Worm (Caenorhabditis elegans) whole organism, late embryonic: Measurements from ENCODE around the gene C44F1.1.
A peak's percentile ranks its signal among the peaks of the same experiment; 100 is the strongest.

ENCODE experiments used
- C38D4.7 ChIP-seq: fragments of 200-800 bp; sonication (Bioruptor generic); optimal IDR thresholded peaks from 2 replicates; lab custom pipeline; 2018; ENCODE audit warnings: mild to moderate bottlenecking, missing genetic modification characterization, moderate library complexity, missing compliant biosample characterization
- F13H6.1 ChIP-seq: sonication (generic microtip); optimal IDR thresholded peaks from 2 replicates; lab custom pipeline; 2016; ENCODE audit warnings: missing genetic modification characterization, missing compliant biosample characterization
- K02D7.2 ChIP-seq: sonication (generic microtip); optimal IDR thresholded peaks from 2 replicates; lab custom pipeline; 2017; ENCODE audit warnings: mild to moderate bottlenecking, missing genetic modification characterization, missing compliant biosample characterization
- K09A11.1 ChIP-seq: sonication (generic microtip); optimal IDR thresholded peaks from 2 replicates; lab custom pipeline; 2017; ENCODE audit warnings: antibody characterized with exemption, mild to moderate bottlenecking, missing genetic modification characterization, missing compliant biosample characterization; ENCODE audit not compliant: insufficient read depth
- ahr-1 ChIP-seq: sonication (generic microtip); optimal IDR thresholded peaks from 2 replicates; lab custom pipeline; 2016; ENCODE audit warnings: missing genetic modification characterization, missing compliant biosample characterization
- ceh-18 ChIP-seq: sonication (generic microtip); optimal IDR thresholded peaks from 2 replicates; lab custom pipeline; 2016; ENCODE audit warnings: missing genetic modification characterization, missing compliant biosample characterization
- ceh-2 ChIP-seq: sonication (generic microtip); optimal IDR thresholded peaks from 2 replicates; lab custom pipeline; 2016; ENCODE audit warnings: missing genotype, missing genetic modification characterization, missing compliant biosample characterization
- ceh-22 ChIP-seq: sonication (generic microtip); optimal IDR thresholded peaks from 2 replicates; lab custom pipeline; 2017; ENCODE audit warnings: missing biosample characterization, missing genetic modification characterization
- ceh-24 ChIP-seq: sonication (generic microtip); optimal IDR thresholded peaks from 2 replicates; lab custom pipeline; 2016; ENCODE audit warnings: mild to moderate bottlenecking, missing genetic modification characterization, missing compliant biosample characterization
- ceh-30 ChIP-seq: fragments of 150-350 bp; optimal IDR thresholded peaks from 2 replicates; lab custom pipeline; 2014; ENCODE audit warnings: missing biosample characterization, missing genetic modification characterization
- ceh-34 ChIP-seq: sonication (generic microtip); optimal IDR thresholded peaks from 2 replicates; lab custom pipeline; 2016; ENCODE audit warnings: mild to moderate bottlenecking, missing genetic modification characterization, missing compliant biosample characterization
- ceh-48 ChIP-seq: sonication (generic microtip); optimal IDR thresholded peaks from 2 replicates; lab custom pipeline; 2016; ENCODE audit warnings: missing genetic modification characterization, inconsistent platforms, missing compliant biosample characterization
- ceh-6 ChIP-seq: fragments of 200-800 bp; sonication (Bioruptor generic); optimal IDR thresholded peaks from 2 replicates; lab custom pipeline; 2018; ENCODE audit warnings: mild to moderate bottlenecking, missing genetic modification characterization, missing compliant biosample characterization
- ceh-9 ChIP-seq: sonication (generic microtip); optimal IDR thresholded peaks from 2 replicates; lab custom pipeline; 2016; ENCODE audit warnings: mild to moderate bottlenecking, missing genetic modification characterization, inconsistent platforms, missing compliant biosample characterization
- elt-2 ChIP-seq: sonication (generic microtip); optimal IDR thresholded peaks from 2 replicates; lab custom pipeline; 2016; ENCODE audit warnings: missing genetic modification reagents, missing genetic modification characterization, missing compliant biosample characterization
- elt-4 ChIP-seq: sonication (generic microtip); optimal IDR thresholded peaks from 2 replicates; lab custom pipeline; 2016; ENCODE audit warnings: missing genetic modification characterization, missing compliant biosample characterization
- ets-4 ChIP-seq: sonication (generic microtip); optimal IDR thresholded peaks from 2 replicates; lab custom pipeline; 2016; ENCODE audit warnings: missing genetic modification characterization, missing compliant biosample characterization
- fax-1 ChIP-seq: sonication (generic microtip); optimal IDR thresholded peaks from 2 replicates; lab custom pipeline; 2016; ENCODE audit warnings: missing genotype, missing genetic modification characterization, missing compliant biosample characterization
- hlh-13 ChIP-seq: fragments of 200-800 bp; sonication (Bioruptor generic); optimal IDR thresholded peaks from 2 replicates; lab custom pipeline; 2018; ENCODE audit warnings: mild to moderate bottlenecking, missing genetic modification characterization, missing compliant biosample characterization
- hlh-30 ChIP-seq: sonication (generic microtip); optimal IDR thresholded peaks from 2 replicates; lab custom pipeline; 2017; ENCODE audit warnings: antibody characterized with exemption, missing genetic modification characterization, missing compliant biosample characterization; ENCODE audit not compliant: insufficient read depth
- lim-6 ChIP-seq: sonication (generic microtip); optimal IDR thresholded peaks from 2 replicates; lab custom pipeline; 2016; ENCODE audit warnings: missing genetic modification characterization, missing compliant biosample characterization
- mec-3 ChIP-seq: sonication (generic microtip); optimal IDR thresholded peaks from 2 replicates; lab custom pipeline; 2016; ENCODE audit warnings: borderline replicate concordance, missing genetic modification characterization, missing compliant biosample characterization
- nfya-1 ChIP-seq: sonication (generic microtip); optimal IDR thresholded peaks from 2 replicates; lab custom pipeline; 2017; ENCODE audit warnings: missing genetic modification characterization, mild to moderate bottlenecking, missing compliant biosample characterization, antibody characterized with exemption, moderate library complexity
- odd-2 ChIP-seq: sonication (generic microtip); optimal IDR thresholded peaks from 2 replicates; lab custom pipeline; 2017; ENCODE audit warnings: antibody characterized with exemption, mild to moderate bottlenecking, missing genetic modification characterization, missing compliant biosample characterization
- pag-3 ChIP-seq: sonication (generic microtip); optimal IDR thresholded peaks from 2 replicates; lab custom pipeline; 2016; ENCODE audit warnings: missing compliant biosample characterization, missing genetic modification characterization, borderline replicate concordance
- pax-1 ChIP-seq: fragments of 150-350 bp; optimal IDR thresholded peaks from 2 replicates; lab custom pipeline; 2014; ENCODE audit warnings: missing biosample characterization, missing genetic modification characterization
- pha-4 ChIP-seq: fragments of 150-350 bp; optimal IDR thresholded peaks from 2 replicates; lab custom pipeline; 2018; ENCODE audit warnings: missing biosample characterization, missing genetic modification reagents, missing genetic modification characterization
- rnt-1 ChIP-seq: sonication (generic microtip); optimal IDR thresholded peaks from 2 replicates; lab custom pipeline; 2016; ENCODE audit warnings: missing genetic modification characterization, missing compliant biosample characterization
- tbx-2 ChIP-seq: sonication (generic microtip); optimal IDR thresholded peaks from 2 replicates; lab custom pipeline; 2016; ENCODE audit warnings: missing genetic modification characterization, missing compliant biosample characterization
- ttx-3 ChIP-seq: sonication (generic microtip); optimal IDR thresholded peaks from 2 replicates; lab custom pipeline; 2016; ENCODE audit warnings: missing genetic modification reagents, missing genetic modification characterization, missing compliant biosample characterization
- unc-42 ChIP-seq: sonication (generic microtip); optimal IDR thresholded peaks from 2 replicates; lab custom pipeline; 2016; ENCODE audit warnings: missing genotype, missing genetic modification characterization, missing compliant biosample characterization
- unc-86 ChIP-seq: sonication (generic microtip); optimal IDR thresholded peaks from 2 replicates; lab custom pipeline; 2016; ENCODE audit warnings: missing genetic modification characterization, missing compliant biosample characterization
- ztf-16 ChIP-seq: sonication (generic microtip); optimal IDR thresholded peaks from 2 replicates; lab custom pipeline; 2017; ENCODE audit warnings: missing genetic modification characterization, missing compliant biosample characterization

C44F1.1 gene

DNA sequence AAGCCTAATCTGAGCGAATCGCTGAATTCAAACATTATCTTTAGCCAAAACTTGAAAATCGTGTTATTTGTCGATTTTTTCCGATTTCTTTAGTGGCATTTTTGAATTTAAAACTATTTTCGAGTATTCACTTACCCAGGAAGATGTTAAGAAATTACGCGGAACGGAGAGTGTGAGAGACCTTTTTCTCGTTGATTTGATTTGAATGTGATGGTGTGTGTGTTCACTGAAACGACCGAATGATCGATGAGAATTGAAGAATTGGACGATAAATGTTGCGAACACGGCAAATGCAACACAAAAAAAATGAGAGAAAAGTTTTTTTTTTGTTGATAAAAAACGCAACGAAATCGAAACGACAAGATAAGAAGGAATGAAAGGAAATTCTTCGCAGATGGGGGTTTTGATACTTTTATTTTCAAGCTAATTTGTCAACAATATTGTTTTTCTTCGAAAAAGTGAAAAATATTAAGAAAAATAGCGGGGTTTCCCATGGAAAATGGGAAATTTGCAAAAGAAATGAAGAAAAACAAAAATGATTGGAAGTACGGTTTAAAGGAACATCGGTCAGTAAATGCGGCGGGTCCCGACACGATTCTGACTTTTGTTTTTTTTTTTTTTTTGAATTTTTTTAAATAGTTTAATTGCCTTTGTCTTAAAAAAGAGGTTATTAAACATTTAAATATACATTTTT is 35.0 kb upstream of the C44F1.1 start, which contains the start of gene mtm-3:
mtm-3 (minus strand) TSS at position 228 of the 694 bp plus-strand sequence.
- TF ChIP-seq ets-4 (tag; lab: Kevin White, UChicago) (no peak), K02D7.2 (tag; lab: Kevin White, UChicago) (no peak), ztf-16 (tag; lab: Kevin White, UChicago) (no peak), lim-6 (tag; lab: Kevin White, UChicago) (no peak), pag-3 (tag; lab: Kevin White, UChicago) (no peak), C38D4.7 (GFP tag; lab: Kevin White, UChicago) (no peak), ceh-22 (tag; lab: Kevin White, UChicago) (no peak)

DNA sequence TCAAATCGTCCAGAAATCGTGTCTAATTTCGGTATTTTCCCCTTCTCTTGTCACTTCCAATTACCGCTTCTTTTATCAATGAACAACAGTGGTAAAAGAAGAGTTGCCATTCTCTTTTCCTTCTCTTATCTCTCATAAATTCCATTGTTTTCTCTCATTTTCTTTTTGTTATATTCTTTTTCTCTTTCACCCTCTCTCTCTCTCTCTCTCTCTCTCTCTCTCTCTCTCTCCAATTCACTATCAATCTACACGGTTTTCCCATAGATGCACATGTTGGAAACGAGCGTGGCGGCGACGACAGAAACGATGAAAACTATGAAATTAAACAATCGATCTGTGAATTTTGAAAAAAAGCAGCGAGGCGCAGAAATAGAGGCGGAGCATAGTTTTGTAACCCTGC is 33.9 kb upstream of the C44F1.1 start:
- TF ChIP-seq pax-1 (tag; lab: Kevin White, UChicago) (no peak), elt-2 (tag; lab: Kevin White, UChicago) (peak; percentile 28), nfya-1 (tag; lab: Kevin White, UChicago) (peak; percentile 23)

DNA sequence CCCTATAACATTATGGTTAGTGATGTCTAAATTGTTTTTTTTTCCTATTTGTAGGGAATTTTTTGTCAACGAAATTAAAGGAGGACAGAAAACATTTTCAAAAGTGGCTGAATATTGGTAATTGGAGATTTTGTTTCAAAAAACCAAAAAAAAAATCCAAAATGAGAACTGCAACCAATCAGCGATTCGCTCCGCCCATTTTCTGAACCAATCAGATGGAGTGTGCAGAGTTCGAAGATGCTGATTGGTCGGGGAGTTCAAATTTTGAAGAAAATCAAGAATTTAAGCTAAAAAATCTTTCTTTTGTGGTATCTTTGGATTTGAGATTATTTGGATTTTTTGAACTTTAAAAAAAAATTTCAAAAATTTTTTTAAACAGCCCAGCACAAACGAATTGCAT is 33.1 kb upstream of the C44F1.1 start:
- TF ChIP-seq nfya-1 (tag; lab: Kevin White, UChicago), result peak; percentile 98
- no peak for TF ChIP-seq ceh-30 (tag; lab: Kevin White, UChicago)
- TF ChIP-seq pag-3 (tag; lab: Kevin White, UChicago), result no peak
- TF ChIP-seq, all 69 proteins: peak for 1

DNA sequence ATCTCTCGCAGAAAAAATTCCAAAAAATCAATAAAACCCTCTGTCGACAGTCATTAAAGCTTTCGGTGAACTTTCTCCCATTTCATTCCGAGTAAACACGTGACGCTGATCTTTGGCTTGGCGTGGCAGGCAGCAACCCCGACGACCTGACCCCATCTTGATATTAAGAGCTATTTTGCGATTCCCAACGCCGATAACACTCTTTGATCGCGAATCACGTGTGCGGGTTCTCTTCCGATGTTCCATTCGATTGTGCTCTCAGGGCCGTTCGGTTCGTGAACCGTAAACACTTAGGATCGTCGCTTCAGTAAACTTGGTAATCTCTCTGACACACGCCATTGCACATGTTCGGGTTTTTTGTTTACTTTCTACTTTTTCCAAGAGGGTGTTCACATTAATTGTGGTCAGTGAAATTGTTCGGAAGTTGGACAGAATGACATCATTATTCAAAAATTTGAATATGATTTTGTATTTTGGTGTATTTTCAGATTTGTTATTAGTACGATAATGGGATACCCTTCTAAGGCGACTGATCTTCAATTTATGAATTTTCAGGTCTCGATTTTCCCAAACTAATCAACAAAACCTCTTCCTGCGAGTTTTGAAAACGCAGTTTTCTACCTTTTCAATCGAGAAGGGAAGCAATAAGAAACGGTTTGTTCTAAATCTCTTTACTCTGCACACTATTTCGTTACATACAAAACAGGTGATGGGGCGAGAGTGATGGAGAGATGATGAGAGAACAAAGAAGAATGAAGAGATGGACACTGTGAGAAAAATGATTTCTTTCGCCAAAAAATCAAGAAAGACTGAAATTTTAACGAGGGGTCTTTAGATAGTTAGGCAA is 32.0 kb upstream of the C44F1.1 start:
- no peak for TF ChIP-seq F13H6.1 (tag; lab: Kevin White, UChicago)
- no peak for TF ChIP-seq ceh-9 (tag; lab: Kevin White, UChicago)
- TF ChIP-seq odd-2 (tag; lab: Kevin White, UChicago), result no peak
- no peak for TF ChIP-seq ttx-3 (tag; lab: Kevin White, UChicago)
- no peak for TF ChIP-seq elt-4 (tag; lab: Kevin White, UChicago)
- TF ChIP-seq pax-1 (tag; lab: Kevin White, UChicago), result peak; percentile 4
- no peak for TF ChIP-seq ceh-6 (GFP tag; lab: Kevin White, UChicago)
- peak; percentile 17 for TF ChIP-seq tbx-2 (tag; lab: Kevin White, UChicago)
- no peak for TF ChIP-seq ets-4 (tag; lab: Kevin White, UChicago)
- TF ChIP-seq ceh-34 (tag; lab: Kevin White, UChicago), result no peak
- no peak for TF ChIP-seq K09A11.1 (tag; lab: Kevin White, UChicago)
- no peak for TF ChIP-seq ceh-2 (tag; lab: Kevin White, UChicago)
- no peak for TF ChIP-seq elt-2 (tag; lab: Kevin White, UChicago)
- peak; percentile 57 for TF ChIP-seq rnt-1 (tag; lab: Kevin White, UChicago)
- peak; percentile 49 for TF ChIP-seq hlh-30
- no peak for TF ChIP-seq ceh-24 (tag; lab: Kevin White, UChicago)
- TF ChIP-seq ceh-48 (tag; lab: Kevin White, UChicago), result no peak
- no peak for TF ChIP-seq unc-86 (tag; lab: Kevin White, UChicago)
- no peak for TF ChIP-seq pag-3 (tag; lab: Kevin White, UChicago)
- no peak for TF ChIP-seq unc-42 (tag; lab: Kevin White, UChicago)
- no peak for TF ChIP-seq ztf-16 (tag; lab: Kevin White, UChicago)
- no peak for TF ChIP-seq ceh-18
- no peak for TF ChIP-seq pha-4 (tag; lab: Kevin White, UChicago)

DNA sequence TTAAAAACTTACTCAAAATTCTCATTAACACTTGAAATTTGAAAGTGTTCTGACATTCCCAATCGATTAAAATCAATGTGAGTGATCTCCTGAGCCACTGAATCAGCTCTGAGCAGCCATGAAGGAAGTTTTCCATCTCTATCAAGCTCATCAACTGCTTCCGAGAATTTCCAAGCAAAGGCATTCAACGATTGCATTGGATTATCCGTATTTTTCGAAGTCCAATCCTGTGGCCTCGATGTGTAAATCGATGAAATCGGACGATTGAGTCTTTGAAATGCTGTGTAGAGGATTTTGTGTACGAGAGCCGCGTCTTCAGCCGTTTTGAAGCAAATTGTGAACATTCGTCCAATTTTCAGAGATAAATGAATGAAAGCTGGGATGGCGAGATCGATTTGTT is 30.6 kb upstream of the C44F1.1 start:
- TF ChIP-seq lim-6 (tag; lab: Kevin White, UChicago), result no peak
- no peak for TF ChIP-seq ets-4 (tag; lab: Kevin White, UChicago)
- no peak for TF ChIP-seq ahr-1
- TF ChIP-seq odd-2 (tag; lab: Kevin White, UChicago), result no peak
- no peak for TF ChIP-seq fax-1 (tag; lab: Kevin White, UChicago)
- no peak for TF ChIP-seq hlh-13 (GFP tag; lab: Kevin White, UChicago)
- TF ChIP-seq mec-3 (tag; lab: Kevin White, UChicago), result no peak
- TF ChIP-seq unc-86 (tag; lab: Kevin White, UChicago), result no peak
- no peak for TF ChIP-seq pax-1 (tag; lab: Kevin White, UChicago)
